Worm (Caenorhabditis elegans) whole organism, late embryonic: ENCODE measurements around the gene K03B8.4.

ENCODE experiments used
- ahr-1 ChIP-seq: sonication (generic microtip); optimal IDR thresholded peaks from 2 replicates; lab custom pipeline; 2016; ENCODE audit warnings: missing genetic modification characterization, missing compliant biosample characterization
- ceh-34 ChIP-seq: sonication (generic microtip); optimal IDR thresholded peaks from 2 replicates; lab custom pipeline; 2016; ENCODE audit warnings: mild to moderate bottlenecking, missing genetic modification characterization, missing compliant biosample characterization
- eyg-1 ChIP-seq: sonication (generic microtip); optimal IDR thresholded peaks from 2 replicates; lab custom pipeline; 2016; ENCODE audit warnings: missing genotype, missing genetic modification characterization, missing compliant biosample characterization
- fax-1 ChIP-seq: sonication (generic microtip); optimal IDR thresholded peaks from 2 replicates; lab custom pipeline; 2016; ENCODE audit warnings: missing genotype, missing genetic modification characterization, missing compliant biosample characterization
- hlh-13 ChIP-seq: fragments of 200-800 bp; sonication (Bioruptor generic); optimal IDR thresholded peaks from 2 replicates; lab custom pipeline; 2018; ENCODE audit warnings: mild to moderate bottlenecking, missing genetic modification characterization, missing compliant biosample characterization
- hlh-15 ChIP-seq: sonication (generic microtip); optimal IDR thresholded peaks from 2 replicates; lab custom pipeline; 2016; ENCODE audit warnings: missing genetic modification characterization, missing compliant biosample characterization

- TF ChIP-seq fax-1 (no peak), ceh-34 (tag; lab: Kevin White, UChicago) (no peak), eyg-1 (no peak), ahr-1 (no peak), hlh-13 (no peak), hlh-15 (tag; lab: Kevin White, UChicago) (no peak)
Observed at ce11 chrV:11410902-11411561, 16.1 kb upstream of the K03B8.4 start, which contains the start of the genes K03B8.8 and grl-3.
